Fruit fly (Drosophila melanogaster): ENCODE results near the gene Zmynd8.

The Zmynd8 gene

dm6 chr3R:31717299-31718167 is 48.3 kb downstream of the Zmynd8 start (continued):
- TF ChIP-seq CG2120 (GFP tag; optimal IDR thresholded peaks at IDR 0.05) (peak; percentile 79), CG13894 (tag; optimal IDR thresholded peaks at IDR 0.05) (peak; percentile 5), CG17829 (tag; optimal IDR thresholded peaks at IDR 0.05) (peak; percentile 40), Neu2 (GFP tag; optimal IDR thresholded peaks at IDR 0.05; ENCODE audit: borderline replicate concordance) (no peak), CG8478 (optimal IDR thresholded peaks at IDR 0.05) (no peak), CG10209 (GFP tag; optimal IDR thresholded peaks at IDR 0.05) (peak; percentile 74), peb (GFP tag; IDR thresholded peaks at IDR 0.05) (no peak), chm (GFP tag; IDR thresholded peaks at IDR 0.05) (no peak), aop (GFP tag; IDR thresholded peaks at IDR 0.05) (no peak), Dip3 (GFP tag; optimal IDR thresholded peaks at IDR 0.05) (peak; percentile 61), luna (GFP tag; optimal IDR thresholded peaks at IDR 0.05) (no peak), CG9876 (GFP tag; optimal IDR thresholded peaks at IDR 0.05) (no peak), mam (GFP tag; optimal IDR thresholded peaks at IDR 0.05) (peak; percentile 66), CG8359 (GFP tag; optimal IDR thresholded peaks at IDR 0.05; ENCODE audit: borderline replicate concordance) (no peak), sima (GFP tag; optimal IDR thresholded peaks at IDR 0.05) (no peak), CG11456 (GFP tag; IDR thresholded peaks at IDR 0.05) (no peak), stwl (tag; optimal IDR thresholded peaks at IDR 0.05) (no peak), CG17612 (GFP tag; IDR thresholded peaks at IDR 0.05) (peak; percentile 32; the same call in 1 of the 2 replicates), CG8281 (tag; optimal IDR thresholded peaks at IDR 0.05) (no peak), pita (GFP tag; optimal IDR thresholded peaks at IDR 0.05) (no peak), ranshi (GFP tag; IDR thresholded peaks at IDR 0.05) (peak; percentile 59; the same call in 1 of the 2 replicates), ERR (GFP tag; optimal IDR thresholded peaks at IDR 0.05) (peak; percentile 63), tna (GFP tag; IDR thresholded peaks at IDR 0.05; ENCODE audit: partially characterized antibody) (no peak), Lpt (GFP tag; optimal IDR thresholded peaks at IDR 0.05) (no peak), nerfin-2 (GFP tag; IDR thresholded peaks at IDR 0.05; ENCODE audit: partially characterized antibody) (no peak), CG10565 (GFP tag; optimal IDR thresholded peaks at IDR 0.05) (no peak), pum (GFP tag; optimal IDR thresholded peaks at IDR 0.05) (no peak), CG14441 (GFP tag; IDR thresholded peaks at IDR 0.05) (peak; percentile 51), Abd-B (GFP tag; optimal IDR thresholded peaks at IDR 0.05) (peak; percentile 59), fru (optimal IDR thresholded peaks at IDR 0.05) (no peak), B-H1 (GFP tag; IDR thresholded peaks at IDR 0.05) (0 out of 3 replicates have a peak, but pooled peaks have one; percentile 22), tap (tag; optimal IDR thresholded peaks at IDR 0.05) (no peak), CG2199 (GFP tag; IDR thresholded peaks at IDR 0.05) (no peak), en (GFP tag; optimal IDR thresholded peaks at IDR 0.05) (no peak), wdn (GFP tag; IDR thresholded peaks at IDR 0.05) (0 out of 2 replicates have a peak, but pooled peaks have one; percentile 58), fd102C (GFP tag; optimal IDR thresholded peaks at IDR 0.05) (no peak), phol (tag; optimal IDR thresholded peaks at IDR 0.05) (peak; percentile 59), CG16815 (GFP tag; optimal IDR thresholded peaks at IDR 0.05) (peak; percentile 26), pfk (GFP tag; optimal IDR thresholded peaks at IDR 0.05) (no peak), gt (GFP tag; IDR thresholded peaks at IDR 0.05) (no peak), CTCF (GFP tag; optimal IDR thresholded peaks at IDR 0.05) (peak; percentile 3), Vsx1 (GFP tag; optimal IDR thresholded peaks at IDR 0.05) (no peak), H15 (GFP tag; IDR thresholded peaks at IDR 0.05) (0 out of 3 replicates have a peak, but pooled peaks have one; percentile 36), row (GFP tag; IDR thresholded peaks at IDR 0.05) (peak; percentile 72), MESR4 (GFP tag; optimal IDR thresholded peaks at IDR 0.05) (no peak), CG34224 (GFP tag; IDR thresholded peaks at IDR 0.05; ENCODE audit: partially characterized antibody) (no peak), cwo (GFP tag; optimal IDR thresholded peaks at IDR 0.05) (peak; percentile 48), CG1647 (GFP tag; optimal IDR thresholded peaks at IDR 0.05) (peak; percentile 34), h (optimal IDR thresholded peaks at IDR 0.05) (no peak), al (GFP tag; IDR thresholded peaks at IDR 0.05) (peak; percentile 36; the same call in 1 of the 2 replicates), jing (GFP tag; optimal IDR thresholded peaks at IDR 0.05) (peak; percentile 24)

All from whole organism, embryonic.